Worm (Caenorhabditis elegans) whole organism, L3 larva: ENCODE measurements around the gene mltn-13.

Experiments
- R02D3.7 ChIP-seq: fragments of 150-350 bp; optimal IDR thresholded peaks from 2 replicates; lab custom pipeline; 2014; ENCODE audit warnings: missing biosample characterization, missing genetic modification characterization
- aly-2 ChIP-seq: fragments of 150-350 bp; optimal IDR thresholded peaks from 2 replicates; lab custom pipeline; 2014; ENCODE audit warnings: missing biosample characterization, missing genetic modification characterization
- ceh-16 ChIP-seq: sonication (generic microtip); optimal IDR thresholded peaks from 2 replicates; lab custom pipeline; 2017; ENCODE audit warnings: missing biosample characterization, missing genetic modification characterization
- egl-27 ChIP-seq: sonication (generic microtip); optimal IDR thresholded peaks from 4 replicates; lab custom pipeline; 2017; ENCODE audit warnings: missing biosample characterization, missing genetic modification reagents, missing genetic modification characterization
- fos-1 ChIP-seq: fragments of 150-350 bp; optimal IDR thresholded peaks from 2 replicates; lab custom pipeline; 2014; ENCODE audit warnings: missing biosample characterization, missing genetic modification characterization
- mdl-1 ChIP-seq: fragments of 150-350 bp; optimal IDR thresholded peaks from 2 replicates; lab custom pipeline; 2014; ENCODE audit warnings: missing biosample characterization, missing genetic modification characterization
- nhr-23 ChIP-seq: fragments of 150-350 bp; optimal IDR thresholded peaks from 2 replicates; lab custom pipeline; 2014; ENCODE audit warnings: missing biosample characterization, missing genetic modification reagents, missing genetic modification characterization
- nhr-67 ChIP-seq: fragments of 150-350 bp; optimal IDR thresholded peaks from 2 replicates; lab custom pipeline; 2014; ENCODE audit warnings: missing biosample characterization, missing genetic modification characterization

DNA sequence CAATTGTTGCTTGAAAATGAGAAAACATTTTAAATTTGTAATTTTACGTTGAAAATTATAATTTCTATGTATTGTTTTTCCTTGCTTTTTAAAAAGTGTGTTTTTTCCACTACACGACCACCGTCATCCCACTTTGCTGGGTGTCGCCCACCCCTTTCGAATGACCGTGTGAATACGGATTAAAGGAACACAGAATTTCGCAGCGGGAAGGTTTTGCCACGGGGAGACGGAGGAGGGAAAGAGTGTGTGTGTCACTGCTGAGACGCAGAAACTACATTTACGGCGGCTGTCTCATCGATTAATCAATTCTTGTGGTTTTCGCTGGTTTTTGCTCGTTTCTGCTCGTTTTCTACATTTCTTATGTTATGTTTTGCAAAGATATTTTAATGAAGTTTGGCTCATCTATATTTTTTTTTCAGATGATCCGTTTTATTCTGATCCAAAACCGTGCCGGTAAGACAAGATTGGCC is 9.7 kb upstream of the mltn-13 start, which contains the start of gene aps-2:
- TF ChIP-seq aly-2 (tag; lab: Kevin White, UChicago) (no peak), nhr-23 (tag; lab: Kevin White, UChicago) (peak; percentile 35), R02D3.7 (tag; lab: Kevin White, UChicago) (peak; percentile 90), nhr-67 (tag; lab: Kevin White, UChicago) (no peak), egl-27 (tag; lab: Kevin White, UChicago) (no peak), ceh-16 (tag; lab: Kevin White, UChicago) (no peak), fos-1 (no peak), mdl-1 (tag; lab: Kevin White, UChicago) (no peak)
